Fruit fly (Drosophila melanogaster): ENCODE results near the gene HisRS.

The HisRS gene

DNA sequence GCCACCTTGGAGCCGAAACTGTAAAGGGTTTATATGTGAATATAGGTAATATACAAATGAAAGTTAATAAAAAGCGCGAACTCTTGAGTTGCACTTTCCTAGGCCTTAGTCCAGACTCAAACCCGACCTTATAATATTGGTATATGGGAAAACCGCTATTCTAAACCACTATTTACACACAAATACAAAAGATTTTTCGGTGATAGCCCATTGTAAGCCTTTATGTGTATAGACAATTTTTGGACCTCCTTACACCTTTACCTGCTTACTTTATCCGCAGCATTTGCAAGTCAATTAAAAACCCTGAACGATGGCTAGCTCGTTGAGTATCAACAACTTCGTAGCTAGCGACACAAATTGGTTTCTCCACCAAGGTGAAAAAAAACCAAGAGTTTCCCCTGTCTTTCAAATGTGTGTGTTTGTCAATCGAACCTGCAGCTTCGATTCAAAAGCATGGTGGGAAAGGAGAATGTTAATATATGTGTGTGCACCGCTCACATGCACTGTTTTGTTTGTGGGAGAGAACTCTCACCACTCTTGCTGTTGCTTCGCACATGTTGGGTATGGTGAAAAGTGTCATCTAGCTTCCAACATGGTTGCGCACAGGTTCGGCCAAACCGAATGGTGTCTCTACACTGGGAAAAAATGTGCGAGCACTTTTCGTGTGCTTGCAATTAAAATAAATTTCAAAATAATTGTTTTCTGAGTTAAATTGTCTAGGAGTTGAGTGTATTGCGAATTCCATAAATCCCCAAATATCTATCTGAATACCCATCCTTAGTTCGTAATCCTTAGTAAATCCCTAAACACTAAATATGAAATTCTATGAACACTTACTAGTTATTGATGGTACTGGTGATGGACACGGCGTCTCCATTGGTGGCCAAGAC, 8.3 kb upstream of the HisRS start (continued):
- TF ChIP-seq CG3838 (GFP tag; optimal IDR thresholded peaks at IDR 0.05) (no peak), CG12219 (GFP tag; optimal IDR thresholded peaks at IDR 0.05) (peak; percentile 73), peb (GFP tag; IDR thresholded peaks at IDR 0.05) (peak; percentile 65; the same call in 1 of the 2 replicates), nerfin-2 (GFP tag; IDR thresholded peaks at IDR 0.05; ENCODE audit: partially characterized antibody) (no peak), CG6765 (GFP tag; optimal IDR thresholded peaks at IDR 0.05) (peak; percentile 67), CG3407 (GFP tag; optimal IDR thresholded peaks at IDR 0.05) (peak; percentile 26), CG12769 (tag; optimal IDR thresholded peaks at IDR 0.05) (peak; percentile 61), sc (optimal IDR thresholded peaks at IDR 0.05) (no peak), sc (GFP tag; optimal IDR thresholded peaks at IDR 0.05) (peak; percentile 41), lola (GFP tag; optimal IDR thresholded peaks at IDR 0.05) (peak in 1 of 3 experiments; percentile 48), E2f2 (GFP tag; IDR thresholded peaks at IDR 0.05) (peak; percentile 55), Lim3 (GFP tag; IDR thresholded peaks at IDR 0.05) (no peak), wek (GFP tag; optimal IDR thresholded peaks at IDR 0.05) (peak; percentile 41), Stat92E (GFP tag; optimal IDR thresholded peaks at IDR 0.05) (no peak), CG7556 (GFP tag; optimal IDR thresholded peaks at IDR 0.05) (peak; percentile 77), CG17912 (GFP tag; optimal IDR thresholded peaks at IDR 0.05) (no peak), CG31224 (GFP tag; IDR thresholded peaks at IDR 0.05) (peak; percentile 69), CG6654 (GFP tag; optimal IDR thresholded peaks at IDR 0.05) (peak; percentile 53), pfk (GFP tag; optimal IDR thresholded peaks at IDR 0.05) (no peak), CG8281 (tag; optimal IDR thresholded peaks at IDR 0.05) (no peak), h (optimal IDR thresholded peaks at IDR 0.05) (no peak), CG17328 (GFP tag; IDR thresholded peaks at IDR 0.05) (peak; percentile 90), CG18476 (GFP tag; optimal IDR thresholded peaks at IDR 0.05) (peak; percentile 74), phol (tag; optimal IDR thresholded peaks at IDR 0.05) (peak; percentile 79), Mrtf (GFP tag; IDR thresholded peaks at IDR 0.05) (peak; percentile 74), maf-S (GFP tag; optimal IDR thresholded peaks at IDR 0.05) (peak; percentile 66), CG6689 (GFP tag; IDR thresholded peaks at IDR 0.05) (peak; percentile 85), Sin3A (optimal IDR thresholded peaks at IDR 0.05) (no peak), CG11723 (GFP tag; optimal IDR thresholded peaks at IDR 0.05) (peak; percentile 52), CG33557 (GFP tag; optimal IDR thresholded peaks at IDR 0.05) (no peak), CG1792 (GFP tag; optimal IDR thresholded peaks at IDR 0.05) (peak; percentile 75), cato (GFP tag; optimal IDR thresholded peaks at IDR 0.05; ENCODE audit: borderline replicate concordance) (peak; percentile 62), gsb-n (tag; optimal IDR thresholded peaks at IDR 0.05) (peak; percentile 49), prd (optimal IDR thresholded peaks at IDR 0.05) (no peak), prd (GFP tag; IDR thresholded peaks at IDR 0.05) (peak; percentile 81), toy (GFP tag; IDR thresholded peaks at IDR 0.05) (0 out of 2 replicates have a peak, but pooled peaks have one; percentile 15), dm (GFP tag; optimal IDR thresholded peaks at IDR 0.05) (peak; percentile 45), CG30403 (GFP tag; optimal IDR thresholded peaks at IDR 0.05) (peak; percentile 84), emc (GFP tag; optimal IDR thresholded peaks at IDR 0.05) (peak; percentile 19), hkb (optimal IDR thresholded peaks at IDR 0.05) (no peak), hkb (GFP tag; IDR thresholded peaks at IDR 0.05) (peak; percentile 95), Tbp (GFP tag; optimal IDR thresholded peaks at IDR 0.05) (peak; percentile 0), CG10209 (GFP tag; optimal IDR thresholded peaks at IDR 0.05) (peak; percentile 81), Jarid2 (GFP tag; optimal IDR thresholded peaks at IDR 0.05) (peak; percentile 37), ken (GFP tag; IDR thresholded peaks at IDR 0.05) (peak; percentile 77), Mad (GFP tag; optimal IDR thresholded peaks at IDR 0.05) (peak; percentile 59), gcm (GFP tag; optimal IDR thresholded peaks at IDR 0.05) (peak; percentile 62), her (GFP tag; optimal IDR thresholded peaks at IDR 0.05) (peak; percentile 65), CG2678 (tag; optimal IDR thresholded peaks at IDR 0.05) (peak; percentile 78), Hmr (GFP tag; optimal IDR thresholded peaks at IDR 0.05) (peak; percentile 61)
